In genomic region chrIV:11479095-11479494, ce11 we compare ENCODE assay signal across 5 worm cellular contexts.
A peak's percentile ranks its signal among the peaks of the same experiment; 100 is the strongest.
TF ChIP-seq lines count a peak whose summit lies in the region.

Gene catp-8 (minus strand): TSS chrIV:11479251.

TF ChIP-seq in whole organism, L1 larva, 84 proteins besides CTCF, POLR2A, EP300 and RAD21:
- peak; percentile 38 for TF ChIP-seq aly-2 (tag; optimal IDR thresholded peaks at IDR 0.05; lab: Kevin White, UChicago)
- TF ChIP-seq hpl-2 (GFP tag; optimal IDR thresholded peaks at IDR 0.05; lab: Kevin White, UChicago), result no peak
- TF ChIP-seq rnt-1 (tag; optimal IDR thresholded peaks at IDR 0.05; lab: Kevin White, UChicago), result no peak
- no peak for TF ChIP-seq ets-5 (GFP tag; IDR thresholded peaks at IDR 0.05; lab: Robert Waterston, UW)
- peak in 1 of 3 experiments; percentile 8 for TF ChIP-seq dpl-1 (GFP tag; optimal IDR thresholded peaks at IDR 0.05; lab: Kevin White, UChicago)
- TF ChIP-seq swsn-7 (tag; optimal IDR thresholded peaks at IDR 0.05; lab: Kevin White, UChicago), result peak; percentile 10
- TF ChIP-seq ama-1 (optimal IDR thresholded peaks at IDR 0.05; lab: Kevin White, UChicago), result peak; percentile 58
- peak; percentile 42 for TF ChIP-seq nhr-71 (tag; optimal IDR thresholded peaks at IDR 0.05; lab: Kevin White, UChicago)
- no peak for TF ChIP-seq efl-1 (optimal IDR thresholded peaks at IDR 0.05; lab: Kevin White, UChicago)
- peak; percentile 8 to 73 for TF ChIP-seq efl-1 (GFP tag; optimal IDR thresholded peaks at IDR 0.05 in 1 of 2; lab: Kevin White, UChicago)
- TF ChIP-seq nhr-85 (tag; lab: Kevin White, UChicago), result peak; percentile 66
- peak; percentile 6 for TF ChIP-seq ztf-4 (tag; optimal IDR thresholded peaks at IDR 0.05; lab: Kevin White, UChicago)
- peak; percentile 42 for TF ChIP-seq mep-1 (tag; optimal IDR thresholded peaks at IDR 0.05; lab: Kevin White, UChicago)
- TF ChIP-seq nhr-47 (tag; optimal IDR thresholded peaks at IDR 0.05; lab: Kevin White, UChicago), result peak; percentile 15
- no peak for TF ChIP-seq nhr-28 (tag; optimal IDR thresholded peaks at IDR 0.05; lab: Kevin White, UChicago)
- TF ChIP-seq lsy-2 (tag; optimal IDR thresholded peaks at IDR 0.05; lab: Kevin White, UChicago), result peak in 1 of 2 experiments; percentile 15

TF ChIP-seq in whole organism, L2 larva, 48 proteins besides CTCF, POLR2A, EP300 and RAD21:
- TF ChIP-seq ztf-4 (tag; optimal IDR thresholded peaks at IDR 0.05; lab: Kevin White, UChicago), result peak; percentile 8
- TF ChIP-seq ama-1 (optimal IDR thresholded peaks at IDR 0.05; lab: Kevin White, UChicago), result peak; percentile 57
- no peak for TF ChIP-seq elt-3 (tag; optimal IDR thresholded peaks at IDR 0.05; lab: Kevin White, UChicago)
TF ChIP-seq in whole organism, L2 larva: peak in this region for 2.

TF ChIP-seq in whole organism, L3 larva, 47 proteins besides CTCF, POLR2A, EP300 and RAD21:
- TF ChIP-seq ama-1 (optimal IDR thresholded peaks at IDR 0.05; lab: Kevin White, UChicago) (peak; percentile 73), ZK546.5 (tag; optimal IDR thresholded peaks at IDR 0.05; lab: Kevin White, UChicago) (no peak)
TF ChIP-seq in whole organism, L3 larva: peak in this region for 1.

TF ChIP-seq in whole organism, L4 larva, 104 proteins besides CTCF, POLR2A, EP300 and RAD21 (continues in another document):
- no peak for TF ChIP-seq dpl-1 (GFP tag; optimal IDR thresholded peaks at IDR 0.05; lab: Kevin White, UChicago)
- TF ChIP-seq T20F7.1 (GFP tag; optimal IDR thresholded peaks at IDR 0.05; lab: Kevin White, UChicago), result peak; percentile 69
- no peak for TF ChIP-seq mdl-1 (tag; optimal IDR thresholded peaks at IDR 0.05; lab: Kevin White, UChicago)
- TF ChIP-seq daf-16 (GFP tag; optimal IDR thresholded peaks at IDR 0.05; lab: Kevin White, UChicago), result no peak
- peak; percentile 34 for TF ChIP-seq daf-16 (tag; optimal IDR thresholded peaks at IDR 0.05; lab: Kevin White, UChicago)
- peak; percentile 61 for TF ChIP-seq lin-13 (GFP tag; optimal IDR thresholded peaks at IDR 0.05; lab: Kevin White, UChicago)
- no peak for TF ChIP-seq dmd-6 (GFP tag; IDR thresholded peaks at IDR 0.05; lab: Robert Waterston, UW)
- TF ChIP-seq nhr-111 (GFP tag; optimal IDR thresholded peaks at IDR 0.05; lab: Kevin White, UChicago), result no peak
- TF ChIP-seq tra-1 (GFP tag; IDR thresholded peaks at IDR 0.05; lab: Robert Waterston, UW), result no peak
- TF ChIP-seq ceh-20 (GFP tag; IDR thresholded peaks at IDR 0.05; lab: Robert Waterston, UW), result no peak
- TF ChIP-seq cey-2 (tag; optimal IDR thresholded peaks at IDR 0.05; lab: Kevin White, UChicago; ENCODE audit: borderline replicate concordance, insufficient read depth), result no peak
- no peak for TF ChIP-seq jun-1 (tag; optimal IDR thresholded peaks at IDR 0.05; lab: Kevin White, UChicago)
- no peak for TF ChIP-seq lin-1 (GFP tag; IDR thresholded peaks at IDR 0.05; lab: Robert Waterston, UW)
- no peak for TF ChIP-seq unc-130 (GFP tag; optimal IDR thresholded peaks at IDR 0.05; lab: Kevin White, UChicago)
- TF ChIP-seq zfp-2 (tag; optimal IDR thresholded peaks at IDR 0.05; lab: Kevin White, UChicago), result no peak
- TF ChIP-seq arid-1 (GFP tag; conservative IDR thresholded peaks at IDR 0.05; lab: Robert Waterston, UW), result peak; percentile 65; the same call in 1 of the 2 replicates
- TF ChIP-seq ztf-7 (tag; optimal IDR thresholded peaks at IDR 0.05; lab: Kevin White, UChicago), result no peak
- TF ChIP-seq pqm-1 (tag; optimal IDR thresholded peaks at IDR 0.05; lab: Kevin White, UChicago), result no peak
- 0 out of 2 replicates have a peak, but pooled peaks have one; percentile 49 for TF ChIP-seq ctbp-1 (GFP tag; IDR thresholded peaks at IDR 0.05; lab: Robert Waterston, UW)
- no peak for TF ChIP-seq D1046.2 (GFP tag; IDR thresholded peaks at IDR 0.05; lab: Robert Waterston, UW)
- no peak for TF ChIP-seq nhr-77 (tag; optimal IDR thresholded peaks at IDR 0.05; lab: Kevin White, UChicago)
- TF ChIP-seq sdz-12 (GFP tag; optimal IDR thresholded peaks at IDR 0.05; lab: Kevin White, UChicago), result no peak
- peak; percentile 65 for TF ChIP-seq F49E8.2 (tag; optimal IDR thresholded peaks at IDR 0.05; lab: Kevin White, UChicago; ENCODE audit: borderline replicate concordance)
- TF ChIP-seq skn-1 (tag; optimal IDR thresholded peaks at IDR 0.05; lab: Kevin White, UChicago), result no peak
- TF ChIP-seq lsy-2 (tag; optimal IDR thresholded peaks at IDR 0.05; lab: Kevin White, UChicago), result peak in 1 of 2 experiments; percentile 33
- no peak for TF ChIP-seq ceh-32 (tag; optimal IDR thresholded peaks at IDR 0.05; lab: Kevin White, UChicago; ENCODE audit: poor library complexity)
- TF ChIP-seq mep-1 (tag; optimal IDR thresholded peaks at IDR 0.05; lab: Kevin White, UChicago), result peak; percentile 12
- TF ChIP-seq Y105C5A.15 (GFP tag; IDR thresholded peaks at IDR 0.05; lab: Robert Waterston, UW), result no peak
- no peak for TF ChIP-seq ceh-62 (tag; optimal IDR thresholded peaks at IDR 0.05; lab: Kevin White, UChicago)
- no peak for TF ChIP-seq duxl-1 (tag; optimal IDR thresholded peaks at IDR 0.05; lab: Kevin White, UChicago; ENCODE audit: poor library complexity)
- TF ChIP-seq nhr-6 (tag; optimal IDR thresholded peaks at IDR 0.05; lab: Kevin White, UChicago), result no peak
- TF ChIP-seq daf-19 (GFP tag; conservative IDR thresholded peaks at IDR 0.05; lab: Robert Waterston, UW), result no peak
- TF ChIP-seq lin-38 (GFP tag; IDR thresholded peaks at IDR 0.05; lab: Robert Waterston, UW), result peak; percentile 46
- TF ChIP-seq snpc-1.2 (GFP tag; IDR thresholded peaks at IDR 0.05; lab: Robert Waterston, UW), result no peak
- TF ChIP-seq Y5F2A.4 (GFP tag; optimal IDR thresholded peaks at IDR 0.05; lab: Kevin White, UChicago), result no peak
- TF ChIP-seq nhr-42 (GFP tag; IDR thresholded peaks at IDR 0.05; lab: Robert Waterston, UW), result no peak
- no peak for TF ChIP-seq spr-1 (tag; optimal IDR thresholded peaks at IDR 0.05; lab: Kevin White, UChicago)

TF ChIP-seq in whole organism, young adult, 124 proteins besides CTCF, POLR2A, EP300 and RAD21:
- TF ChIP-seq somi-1 (GFP tag; optimal IDR thresholded peaks at IDR 0.05; lab: Kevin White, UChicago), result no peak
- TF ChIP-seq cebp-2 (GFP tag; IDR thresholded peaks at IDR 0.05; lab: Robert Waterston, UW), result 0 out of 2 replicates have a peak, but pooled peaks have one; percentile 41
- TF ChIP-seq ekl-4 (GFP tag; IDR thresholded peaks at IDR 0.05; lab: Robert Waterston, UW), result peak; percentile 59; the same call in 1 of the 2 replicates
- TF ChIP-seq nfyb-1 (GFP tag; IDR thresholded peaks at IDR 0.05; lab: Robert Waterston, UW), result no peak; the same call in 1 of the 2 replicates
- TF ChIP-seq F33H1.4 (GFP tag; IDR thresholded peaks at IDR 0.05; lab: Robert Waterston, UW), result peak; percentile 28; the same call in 1 of the 2 replicates
- TF ChIP-seq snpc-3.4 (tag; optimal IDR thresholded peaks at IDR 0.05; lab: Kevin White, UChicago), result peak; percentile 20
- peak; percentile 29 for TF ChIP-seq repo-1 (tag; optimal IDR thresholded peaks at IDR 0.05; lab: Kevin White, UChicago)
- no peak for TF ChIP-seq K11D2.4 (GFP tag; IDR thresholded peaks at IDR 0.05; lab: Robert Waterston, UW)
- peak; percentile 69; the same call in 1 of the 2 replicates for TF ChIP-seq madf-3 (GFP tag; IDR thresholded peaks at IDR 0.05; lab: Robert Waterston, UW)
- TF ChIP-seq tlf-1 (GFP tag; optimal IDR thresholded peaks at IDR 0.05; lab: Kevin White, UChicago), result peak; percentile 56
- peak; percentile 17 for TF ChIP-seq attf-5 (GFP tag; optimal IDR thresholded peaks at IDR 0.05; lab: Kevin White, UChicago)
- no peak for TF ChIP-seq cebp-1 (GFP tag; IDR thresholded peaks at IDR 0.05; lab: Robert Waterston, UW)
- peak; percentile 25 for TF ChIP-seq cebp-1 (tag; optimal IDR thresholded peaks at IDR 0.05; lab: Kevin White, UChicago)
- no peak for TF ChIP-seq Y56A3A.18 (GFP tag; IDR thresholded peaks at IDR 0.05; lab: Robert Waterston, UW)
- peak; percentile 6 for TF ChIP-seq tbp1 (GFP tag; optimal IDR thresholded peaks at IDR 0.05; lab: Kevin White, UChicago)
- TF ChIP-seq ama-1 (optimal IDR thresholded peaks at IDR 0.05; lab: Kevin White, UChicago), result peak; percentile 20
- peak in 1 of 2 experiments; percentile 71 for TF ChIP-seq ama-1 (GFP tag; optimal IDR thresholded peaks at IDR 0.05; lab: Kevin White, UChicago)
- no peak for TF ChIP-seq hlh-26 (GFP tag; conservative IDR thresholded peaks at IDR 0.05; lab: Robert Waterston, UW)
- TF ChIP-seq ceh-91 (GFP tag; IDR thresholded peaks at IDR 0.05; lab: Robert Waterston, UW), result no peak
- TF ChIP-seq egl-44 (GFP tag; IDR thresholded peaks at IDR 0.05; lab: Robert Waterston, UW), result no peak
- TF ChIP-seq let-607 (tag; optimal IDR thresholded peaks at IDR 0.05; lab: Kevin White, UChicago), result peak in 1 of 2 experiments; percentile 14
- TF ChIP-seq madf-8 (GFP tag; conservative IDR thresholded peaks at IDR 0.05; lab: Robert Waterston, UW), result no peak
- TF ChIP-seq F37B4.10 (GFP tag; IDR thresholded peaks at IDR 0.05; lab: Robert Waterston, UW), result no peak
- peak; percentile 8; the same call in 1 of the 2 replicates for TF ChIP-seq attf-6 (GFP tag; IDR thresholded peaks at IDR 0.05; lab: Robert Waterston, UW)
- TF ChIP-seq F22D6.2 (tag; optimal IDR thresholded peaks at IDR 0.05; lab: Kevin White, UChicago), result no peak
- peak; percentile 57; the same call in 1 of the 2 replicates for TF ChIP-seq B0336.3 (GFP tag; IDR thresholded peaks at IDR 0.05; lab: Robert Waterston, UW)
- 0 out of 2 replicates have a peak, but pooled peaks have one; percentile 14 for TF ChIP-seq egl-18 (GFP tag; IDR thresholded peaks at IDR 0.05; lab: Robert Waterston, UW)
- TF ChIP-seq hmg-1.2 (GFP tag; IDR thresholded peaks at IDR 0.05; lab: Robert Waterston, UW), result no peak; the same call in 1 of the 2 replicates
- TF ChIP-seq nhr-80 (tag; optimal IDR thresholded peaks at IDR 0.05; lab: Kevin White, UChicago), result peak; percentile 7
- peak; percentile 66 for TF ChIP-seq hsf-1 (GFP tag; IDR thresholded peaks at IDR 0.05; lab: Robert Waterston, UW)
- TF ChIP-seq pbrm-1 (GFP tag; IDR thresholded peaks at IDR 0.05; lab: Robert Waterston, UW), result peak; percentile 8; the same call in 1 of the 2 replicates
- peak; percentile 24 for TF ChIP-seq lin-54 (GFP tag; optimal IDR thresholded peaks at IDR 0.05; lab: Kevin White, UChicago)
- no peak for TF ChIP-seq lsl-1 (GFP tag; optimal IDR thresholded peaks at IDR 0.05; lab: Kevin White, UChicago)
- TF ChIP-seq T07F8.4 (tag; optimal IDR thresholded peaks at IDR 0.05; lab: Kevin White, UChicago), result no peak
- TF ChIP-seq B0261.1 (tag; optimal IDR thresholded peaks at IDR 0.05; lab: Kevin White, UChicago), result no peak
- TF ChIP-seq madf-6 (GFP tag; IDR thresholded peaks at IDR 0.05; lab: Robert Waterston, UW), result peak; percentile 56
- TF ChIP-seq F49E8.2 (tag; optimal IDR thresholded peaks at IDR 0.05; lab: Kevin White, UChicago; ENCODE audit: insufficient read depth), result peak; percentile 37
